1 fruit fly cellular context compared by ENCODE assay signal in genomic region chr3L:18234209-18234849, dm6.
A peak's percentile ranks its signal among the peaks of the same experiment; 100 is the strongest.
TF ChIP-seq lines count a peak whose summit lies in the region.

No protein-coding gene starts in this region.

TF ChIP-seq in whole organism, embryonic, 481 proteins besides CTCF, POLR2A, EP300 and RAD21 (continued from another document and continues in another):
- TF ChIP-seq Sry-β (GFP tag; optimal IDR thresholded peaks at IDR 0.05; lab: Kevin White, UChicago): no peak
- TF ChIP-seq Vsx1 (GFP tag; optimal IDR thresholded peaks at IDR 0.05; lab: Kevin White, UChicago): no peak
- TF ChIP-seq wek (GFP tag; optimal IDR thresholded peaks at IDR 0.05; lab: Kevin White, UChicago): no peak
- TF ChIP-seq CG8765 (GFP tag; IDR thresholded peaks at IDR 0.05; lab: Robert Waterston, UW): no peak
- no peak for TF ChIP-seq br (optimal IDR thresholded peaks at IDR 0.05; lab: Kevin White, UChicago)
- TF ChIP-seq CG10979 (tag; optimal IDR thresholded peaks at IDR 0.05; lab: Kevin White, UChicago): no peak
- TF ChIP-seq CG3995 (GFP tag; optimal IDR thresholded peaks at IDR 0.05; lab: Kevin White, UChicago): no peak
- peak; percentile 65 for TF ChIP-seq cg (GFP tag; optimal IDR thresholded peaks at IDR 0.05; lab: Kevin White, UChicago)
- TF ChIP-seq sug (tag; optimal IDR thresholded peaks at IDR 0.05; lab: Kevin White, UChicago): peak; percentile 7
- no peak for TF ChIP-seq Ets97D (GFP tag; optimal IDR thresholded peaks at IDR 0.05; lab: Kevin White, UChicago)
- TF ChIP-seq row (GFP tag; IDR thresholded peaks at IDR 0.05; lab: Robert Waterston, UW): peak; percentile 38; the same call in 1 of the 3 replicates
- no peak for TF ChIP-seq pita (GFP tag; optimal IDR thresholded peaks at IDR 0.05; lab: Kevin White, UChicago)
- TF ChIP-seq bigmax (GFP tag; optimal IDR thresholded peaks at IDR 0.05; lab: Kevin White, UChicago): no peak
- no peak for TF ChIP-seq fd64A (GFP tag; optimal IDR thresholded peaks at IDR 0.05; lab: Kevin White, UChicago)
- TF ChIP-seq CG3726 (GFP tag; IDR thresholded peaks at IDR 0.05; lab: Robert Waterston, UW): no peak
- TF ChIP-seq ara (GFP tag; IDR thresholded peaks at IDR 0.05; lab: Robert Waterston, UW): no peak
- no peak for TF ChIP-seq Oli (tag; optimal IDR thresholded peaks at IDR 0.05; lab: Kevin White, UChicago)
- TF ChIP-seq CG11456 (GFP tag; IDR thresholded peaks at IDR 0.05; lab: Robert Waterston, UW): 0 out of 3 replicates have a peak, but pooled peaks have one; percentile 12
- TF ChIP-seq NC2α (GFP tag; optimal IDR thresholded peaks at IDR 0.05; lab: Kevin White, UChicago): no peak
- TF ChIP-seq Dp (GFP tag; optimal IDR thresholded peaks at IDR 0.05; lab: Kevin White, UChicago): peak; percentile 61
- no peak for TF ChIP-seq CG16779 (GFP tag; IDR thresholded peaks at IDR 0.05; lab: Robert Waterston, UW)
- TF ChIP-seq Jarid2 (GFP tag; optimal IDR thresholded peaks at IDR 0.05; lab: Kevin White, UChicago): peak; percentile 25
- no peak for TF ChIP-seq NfI (GFP tag; optimal IDR thresholded peaks at IDR 0.05; lab: Kevin White, UChicago)
- no peak for TF ChIP-seq gem (tag; optimal IDR thresholded peaks at IDR 0.05; lab: Kevin White, UChicago)
- no peak for TF ChIP-seq slou (GFP tag; optimal IDR thresholded peaks at IDR 0.05; lab: Kevin White, UChicago)
- TF ChIP-seq Dref (GFP tag; IDR thresholded peaks at IDR 0.05; lab: Robert Waterston, UW): no peak
- TF ChIP-seq CG9727 (GFP tag; optimal IDR thresholded peaks at IDR 0.05; lab: Kevin White, UChicago): no peak
- TF ChIP-seq eve (GFP tag; optimal IDR thresholded peaks at IDR 0.05; lab: Kevin White, UChicago): no peak
- TF ChIP-seq dan (GFP tag; IDR thresholded peaks at IDR 0.05; lab: Robert Waterston, UW): no peak
- no peak for TF ChIP-seq Rx (GFP tag; IDR thresholded peaks at IDR 0.05; lab: Robert Waterston, UW)
- TF ChIP-seq CG13296 (GFP tag; optimal IDR thresholded peaks at IDR 0.05; lab: Kevin White, UChicago): no peak
- no peak for TF ChIP-seq exex (tag; optimal IDR thresholded peaks at IDR 0.05; lab: Kevin White, UChicago)
- TF ChIP-seq CG30020 (tag; optimal IDR thresholded peaks at IDR 0.05; lab: Kevin White, UChicago): no peak
- TF ChIP-seq NK7.1 (GFP tag; optimal IDR thresholded peaks at IDR 0.05; lab: Kevin White, UChicago): no peak
- TF ChIP-seq Dfd (GFP tag; optimal IDR thresholded peaks at IDR 0.05; lab: Kevin White, UChicago): no peak
- no peak for TF ChIP-seq ems (GFP tag; optimal IDR thresholded peaks at IDR 0.05; lab: Kevin White, UChicago)
- TF ChIP-seq her (GFP tag; optimal IDR thresholded peaks at IDR 0.05; lab: Kevin White, UChicago): no peak
- no peak for TF ChIP-seq ttk (GFP tag; IDR thresholded peaks at IDR 0.05; lab: Robert Waterston, UW)
- TF ChIP-seq CG7839 (tag; optimal IDR thresholded peaks at IDR 0.05; lab: Kevin White, UChicago): no peak
- TF ChIP-seq fd102C (GFP tag; optimal IDR thresholded peaks at IDR 0.05; lab: Kevin White, UChicago): no peak
- TF ChIP-seq zen2 (GFP tag; IDR thresholded peaks at IDR 0.05; lab: Robert Waterston, UW; ENCODE audit: partially characterized antibody): no peak
- no peak for TF ChIP-seq Fer1 (GFP tag; optimal IDR thresholded peaks at IDR 0.05; lab: Kevin White, UChicago)
- peak; percentile 39; the same call in 1 of the 3 replicates for TF ChIP-seq CG34224 (GFP tag; IDR thresholded peaks at IDR 0.05; lab: Robert Waterston, UW; ENCODE audit: partially characterized antibody)
- no peak for TF ChIP-seq Xbp1 (GFP tag; optimal IDR thresholded peaks at IDR 0.05; lab: Kevin White, UChicago)
- no peak for TF ChIP-seq zf30C (GFP tag; optimal IDR thresholded peaks at IDR 0.05; lab: Kevin White, UChicago)
- peak; percentile 26 for TF ChIP-seq corto (GFP tag; optimal IDR thresholded peaks at IDR 0.05; lab: Kevin White, UChicago)
- TF ChIP-seq GATAe (GFP tag; conservative IDR thresholded peaks at IDR 0.05; lab: Robert Waterston, UW): no peak
- TF ChIP-seq PHDP (tag; optimal IDR thresholded peaks at IDR 0.05; lab: Kevin White, UChicago): no peak
- TF ChIP-seq CkIIα-i1 (GFP tag; IDR thresholded peaks at IDR 0.05; lab: Robert Waterston, UW): no peak
- peak; percentile 10 for TF ChIP-seq abd-A (tag; optimal IDR thresholded peaks at IDR 0.05; lab: Kevin White, UChicago)
- no peak for TF ChIP-seq MESR4 (GFP tag; optimal IDR thresholded peaks at IDR 0.05; lab: Kevin White, UChicago)
- TF ChIP-seq MTF-1 (GFP tag; optimal IDR thresholded peaks at IDR 0.05; lab: Kevin White, UChicago; ENCODE audit: borderline replicate concordance): no peak
- TF ChIP-seq CG30403 (GFP tag; optimal IDR thresholded peaks at IDR 0.05; lab: Kevin White, UChicago): no peak
- no peak for TF ChIP-seq MBD-R2 (GFP tag; IDR thresholded peaks at IDR 0.05; lab: Robert Waterston, UW)
- TF ChIP-seq CG8388 (GFP tag; optimal IDR thresholded peaks at IDR 0.05; lab: Kevin White, UChicago): no peak
- no peak for TF ChIP-seq eyg (GFP tag; optimal IDR thresholded peaks at IDR 0.05; lab: Kevin White, UChicago)
- no peak for TF ChIP-seq otp (GFP tag; IDR thresholded peaks at IDR 0.05; lab: Robert Waterston, UW)
- no peak for TF ChIP-seq CG18764 (GFP tag; optimal IDR thresholded peaks at IDR 0.05; lab: Kevin White, UChicago)
- TF ChIP-seq CG6791 (GFP tag; IDR thresholded peaks at IDR 0.05; lab: Robert Waterston, UW; ENCODE audit: partially characterized antibody): no peak
- no peak for TF ChIP-seq hbn (GFP tag; IDR thresholded peaks at IDR 0.05; lab: Robert Waterston, UW; ENCODE audit: partially characterized antibody)
- no peak for TF ChIP-seq sob (GFP tag; IDR thresholded peaks at IDR 0.05; lab: Robert Waterston, UW)
- TF ChIP-seq Abd-B (GFP tag; optimal IDR thresholded peaks at IDR 0.05; lab: Kevin White, UChicago): no peak
- TF ChIP-seq CG31224 (GFP tag; IDR thresholded peaks at IDR 0.05; lab: Robert Waterston, UW): no peak
- no peak for TF ChIP-seq klu (GFP tag; IDR thresholded peaks at IDR 0.05; lab: Robert Waterston, UW)
- peak; percentile 63; the same call in 1 of the 2 replicates for TF ChIP-seq E2f1 (GFP tag; IDR thresholded peaks at IDR 0.05; lab: Robert Waterston, UW)
- no peak for TF ChIP-seq toy (GFP tag; IDR thresholded peaks at IDR 0.05; lab: Robert Waterston, UW)
- TF ChIP-seq CG8359 (GFP tag; optimal IDR thresholded peaks at IDR 0.05; lab: Kevin White, UChicago; ENCODE audit: borderline replicate concordance): no peak
- TF ChIP-seq CG9797 (GFP tag; optimal IDR thresholded peaks at IDR 0.05; lab: Kevin White, UChicago): no peak
- no peak for TF ChIP-seq Dbx (GFP tag; IDR thresholded peaks at IDR 0.05; lab: Robert Waterston, UW)
- TF ChIP-seq crc (GFP tag; optimal IDR thresholded peaks at IDR 0.05; lab: Kevin White, UChicago): no peak
- TF ChIP-seq luna (GFP tag; optimal IDR thresholded peaks at IDR 0.05; lab: Kevin White, UChicago): no peak
- no peak for TF ChIP-seq rib (GFP tag; IDR thresholded peaks at IDR 0.05; lab: Robert Waterston, UW)
- no peak for TF ChIP-seq CG9437 (GFP tag; optimal IDR thresholded peaks at IDR 0.05; lab: Kevin White, UChicago)
- no peak for TF ChIP-seq sens (GFP tag; lab: Kevin White, UChicago)
- TF ChIP-seq CG3838 (GFP tag; optimal IDR thresholded peaks at IDR 0.05; lab: Kevin White, UChicago): no peak
- TF ChIP-seq CG2116 (GFP tag; optimal IDR thresholded peaks at IDR 0.05; lab: Kevin White, UChicago): no peak
- TF ChIP-seq CG12744 (GFP tag; optimal IDR thresholded peaks at IDR 0.05; lab: Kevin White, UChicago): no peak
- no peak for TF ChIP-seq tio (GFP tag; optimal IDR thresholded peaks at IDR 0.05; lab: Kevin White, UChicago)
- no peak for TF ChIP-seq ap (GFP tag; IDR thresholded peaks at IDR 0.05; lab: Robert Waterston, UW)
- no peak for TF ChIP-seq CG3847 (GFP tag; IDR thresholded peaks at IDR 0.05; lab: Robert Waterston, UW)
- no peak for TF ChIP-seq dmrt99B (tag; optimal IDR thresholded peaks at IDR 0.05; lab: Kevin White, UChicago)
- TF ChIP-seq org-1 (GFP tag; optimal IDR thresholded peaks at IDR 0.05; lab: Kevin White, UChicago): no peak
- TF ChIP-seq B-H2 (GFP tag; optimal IDR thresholded peaks at IDR 0.05; lab: Kevin White, UChicago): no peak
- TF ChIP-seq CG14050 (GFP tag; IDR thresholded peaks at IDR 0.05; lab: Robert Waterston, UW): no peak; the same call in 2 of the 3 replicates
- no peak for TF ChIP-seq CG3407 (GFP tag; optimal IDR thresholded peaks at IDR 0.05; lab: Kevin White, UChicago)
- TF ChIP-seq repo (GFP tag; optimal IDR thresholded peaks at IDR 0.05; lab: Kevin White, UChicago): no peak
- TF ChIP-seq Opbp (GFP tag; IDR thresholded peaks at IDR 0.05; lab: Robert Waterston, UW; ENCODE audit: partially characterized antibody): no peak
- no peak for TF ChIP-seq bbx (GFP tag; IDR thresholded peaks at IDR 0.05; lab: Robert Waterston, UW; ENCODE audit: partially characterized antibody)
- TF ChIP-seq CG11398 (GFP tag; optimal IDR thresholded peaks at IDR 0.05; lab: Kevin White, UChicago): no peak
- no peak for TF ChIP-seq ind (GFP tag; optimal IDR thresholded peaks at IDR 0.05; lab: Kevin White, UChicago)
- no peak for TF ChIP-seq TFAM (GFP tag; optimal IDR thresholded peaks at IDR 0.05; lab: Kevin White, UChicago)
- TF ChIP-seq CrebB (tag; optimal IDR thresholded peaks at IDR 0.05; lab: Kevin White, UChicago): no peak
- no peak for TF ChIP-seq Gug (GFP tag; IDR thresholded peaks at IDR 0.05; lab: Robert Waterston, UW)
- TF ChIP-seq YL-1 (GFP tag; optimal IDR thresholded peaks at IDR 0.05; lab: Kevin White, UChicago): no peak
- TF ChIP-seq Sin3A (optimal IDR thresholded peaks at IDR 0.05; lab: Kevin White, UChicago): no peak
- no peak for TF ChIP-seq trem (tag; optimal IDR thresholded peaks at IDR 0.05; lab: Kevin White, UChicago)
- TF ChIP-seq caup (GFP tag; optimal IDR thresholded peaks at IDR 0.05; lab: Kevin White, UChicago; ENCODE audit: severe bottlenecking): no peak
- TF ChIP-seq CG17612 (GFP tag; IDR thresholded peaks at IDR 0.05; lab: Robert Waterston, UW): no peak
- TF ChIP-seq CG4404 (GFP tag; IDR thresholded peaks at IDR 0.05; lab: Robert Waterston, UW): no peak
- TF ChIP-seq Poxn (GFP tag; IDR thresholded peaks at IDR 0.05; lab: Robert Waterston, UW): no peak
- no peak for TF ChIP-seq HLHmδ (GFP tag; optimal IDR thresholded peaks at IDR 0.05; lab: Kevin White, UChicago)
- no peak; the same call in 1 of the 2 replicates for TF ChIP-seq Drgx (GFP tag; IDR thresholded peaks at IDR 0.05; lab: Robert Waterston, UW)
- no peak for TF ChIP-seq pzg (GFP tag; optimal IDR thresholded peaks at IDR 0.05; lab: Kevin White, UChicago)
- 0 out of 4 replicates have a peak, but pooled peaks have one; percentile 46 for TF ChIP-seq Dll (GFP tag; IDR thresholded peaks at IDR 0.05; lab: Robert Waterston, UW; ENCODE audit: partially characterized antibody)
- TF ChIP-seq CG1832 (GFP tag; optimal IDR thresholded peaks at IDR 0.05; lab: Kevin White, UChicago): no peak
- TF ChIP-seq CG34422 (GFP tag; IDR thresholded peaks at IDR 0.05; lab: Robert Waterston, UW): peak; percentile 69; the same call in 1 of the 3 replicates
- TF ChIP-seq CG4360 (GFP tag; IDR thresholded peaks at IDR 0.05; lab: Robert Waterston, UW): no peak
- peak; percentile 60 for TF ChIP-seq CG13894 (tag; optimal IDR thresholded peaks at IDR 0.05; lab: Kevin White, UChicago)
- no peak for TF ChIP-seq CG6175 (GFP tag; IDR thresholded peaks at IDR 0.05; lab: Robert Waterston, UW)
- TF ChIP-seq onecut (GFP tag; IDR thresholded peaks at IDR 0.05; lab: Robert Waterston, UW): no peak
- peak; percentile 90 for TF ChIP-seq grn (GFP tag; optimal IDR thresholded peaks at IDR 0.05; lab: Kevin White, UChicago)
- TF ChIP-seq bab2 (GFP tag; optimal IDR thresholded peaks at IDR 0.05; lab: Kevin White, UChicago): no peak
- no peak for TF ChIP-seq Dek (tag; optimal IDR thresholded peaks at IDR 0.05; lab: Kevin White, UChicago)
- TF ChIP-seq CG6683 (GFP tag; optimal IDR thresholded peaks at IDR 0.05; lab: Kevin White, UChicago): no peak
- TF ChIP-seq Side (GFP tag; optimal IDR thresholded peaks at IDR 0.05; lab: Kevin White, UChicago): no peak
- no peak for TF ChIP-seq kay (GFP tag; optimal IDR thresholded peaks at IDR 0.05; lab: Kevin White, UChicago)
- TF ChIP-seq da (GFP tag; optimal IDR thresholded peaks at IDR 0.05; lab: Kevin White, UChicago): no peak
- TF ChIP-seq aop (GFP tag; IDR thresholded peaks at IDR 0.05; lab: Robert Waterston, UW): no peak
- TF ChIP-seq CG14014 (GFP tag; IDR thresholded peaks at IDR 0.05; lab: Robert Waterston, UW): 0 out of 2 replicates have a peak, but pooled peaks have one; percentile 8
- TF ChIP-seq CG1024 (GFP tag; IDR thresholded peaks at IDR 0.05; lab: Robert Waterston, UW): no peak
- TF ChIP-seq sima (GFP tag; optimal IDR thresholded peaks at IDR 0.05; lab: Kevin White, UChicago): no peak
- 0 out of 2 replicates have a peak, but pooled peaks have one; percentile 16 for TF ChIP-seq Scr (GFP tag; IDR thresholded peaks at IDR 0.05; lab: Robert Waterston, UW; ENCODE audit: partially characterized antibody)
- TF ChIP-seq dati (GFP tag; IDR thresholded peaks at IDR 0.05; lab: Robert Waterston, UW): no peak
- 0 out of 2 replicates have a peak, but pooled peaks have one; percentile 14 for TF ChIP-seq crol (GFP tag; IDR thresholded peaks at IDR 0.05; lab: Robert Waterston, UW)
- no peak for TF ChIP-seq fd96Cb (tag; optimal IDR thresholded peaks at IDR 0.05; lab: Kevin White, UChicago)
- TF ChIP-seq grau (tag; optimal IDR thresholded peaks at IDR 0.05; lab: Kevin White, UChicago): peak; percentile 89
- TF ChIP-seq Tbp (GFP tag; optimal IDR thresholded peaks at IDR 0.05; lab: Kevin White, UChicago): no peak
- TF ChIP-seq CG7357 (GFP tag; IDR thresholded peaks at IDR 0.05; lab: Robert Waterston, UW): no peak
- no peak for TF ChIP-seq CG7745 (tag; optimal IDR thresholded peaks at IDR 0.05; lab: Kevin White, UChicago)
- no peak for TF ChIP-seq salm (tag; optimal IDR thresholded peaks at IDR 0.05; lab: Kevin White, UChicago)
- no peak for TF ChIP-seq pb (GFP tag; optimal IDR thresholded peaks at IDR 0.05; lab: Kevin White, UChicago)
- TF ChIP-seq jigr1 (GFP tag; IDR thresholded peaks at IDR 0.05; lab: Robert Waterston, UW): no peak
- peak; percentile 33; the same call in 1 of the 2 replicates for TF ChIP-seq CG14441 (GFP tag; IDR thresholded peaks at IDR 0.05; lab: Robert Waterston, UW)
- no peak for TF ChIP-seq Meics (GFP tag; optimal IDR thresholded peaks at IDR 0.05; lab: Kevin White, UChicago)
- TF ChIP-seq bsh (GFP tag; optimal IDR thresholded peaks at IDR 0.05; lab: Kevin White, UChicago): no peak
- no peak for TF ChIP-seq CG2678 (tag; optimal IDR thresholded peaks at IDR 0.05; lab: Kevin White, UChicago)
- no peak for TF ChIP-seq emc (GFP tag; optimal IDR thresholded peaks at IDR 0.05; lab: Kevin White, UChicago)
- TF ChIP-seq ATbp (GFP tag; optimal IDR thresholded peaks at IDR 0.05; lab: Kevin White, UChicago): no peak
